Worm (Caenorhabditis elegans) whole organism, early embryonic: ENCODE measurements around the gene dylt-2.
A peak's percentile ranks its signal among the peaks of the same experiment; 100 is the strongest.

Experiments
- B0310.2 ChIP-seq: sonication (generic microtip); optimal IDR thresholded peaks from 2 replicates; lab custom pipeline; 2016; ENCODE audit warnings: mild to moderate bottlenecking, missing genetic modification characterization, missing compliant biosample characterization
- F13C5.2 ChIP-seq: sonication (generic microtip); optimal IDR thresholded peaks from 2 replicates; lab custom pipeline; 2017; ENCODE audit warnings: mild to moderate bottlenecking, missing genetic modification characterization, inconsistent platforms, missing compliant biosample characterization
- aly-1 ChIP-seq: sonication (generic microtip); optimal IDR thresholded peaks from 2 replicates; lab custom pipeline; 2016; ENCODE audit warnings: missing genetic modification characterization, missing compliant biosample characterization
- ama-1 ChIP-seq: fragments of 150-350 bp; optimal IDR thresholded peaks from 2 replicates; lab custom pipeline; 2014
- ceh-13 ChIP-seq: fragments of 200-800 bp; sonication (Bioruptor generic); optimal IDR thresholded peaks from 2 replicates; lab custom pipeline; 2018; ENCODE audit warnings: mild to moderate bottlenecking, missing genetic modification characterization, missing compliant biosample characterization
- ceh-36 ChIP-seq: sonication (generic microtip); optimal IDR thresholded peaks from 2 replicates; lab custom pipeline; 2016; ENCODE audit warnings: missing genetic modification characterization, inconsistent platforms, missing compliant biosample characterization
- ets-7 ChIP-seq: sonication (generic microtip); optimal IDR thresholded peaks from 2 replicates; lab custom pipeline; 2016; ENCODE audit warnings: missing genotype, missing genetic modification characterization, missing compliant biosample characterization
- flt-1 ChIP-seq: fragments of 200-800 bp; sonication (Bioruptor generic); IDR thresholded peaks from 2 replicates; pipeline ENCODE4 v1.3.6; 2022; ENCODE audit warnings: missing genetic modification characterization, missing compliant biosample characterization
- hmbx-1 ChIP-seq: sonication (generic microtip); optimal IDR thresholded peaks from 2 replicates; lab custom pipeline; 2016; ENCODE audit warnings: mild to moderate bottlenecking, missing genetic modification characterization, missing compliant biosample characterization
- hmg-4 ChIP-seq: fragments of 200-800 bp; sonication (Bioruptor generic); optimal IDR thresholded peaks from 2 replicates; lab custom pipeline; 2018; ENCODE audit warnings: mild to moderate bottlenecking, missing genetic modification characterization, missing compliant biosample characterization
- hnd-1 ChIP-seq: sonication (generic microtip); optimal IDR thresholded peaks from 2 replicates; lab custom pipeline; 2016; ENCODE audit warnings: missing genetic modification characterization, missing compliant biosample characterization
- pes-1 ChIP-seq: fragments of 200-800 bp; sonication (Bioruptor generic); IDR thresholded peaks from 2 replicates; pipeline ENCODE4 v1.3.6; 2022; ENCODE audit warnings: missing genetic modification reagents, missing genetic modification characterization, missing compliant biosample characterization
- scrt-1 ChIP-seq: fragments of 200-800 bp; sonication (Bioruptor generic); IDR thresholded peaks from 2 replicates; pipeline ENCODE4 v1.3.6; 2022; ENCODE audit warnings: missing genetic modification characterization, missing compliant biosample characterization
- sea-1 ChIP-seq: fragments of 200-800 bp; sonication (Bioruptor generic); conservative IDR thresholded peaks from 2 replicates; pipeline ENCODE4 v1.3.6; 2022; ENCODE audit warnings: missing genetic modification characterization, missing compliant biosample characterization
- tbx-11 ChIP-seq: fragments of 200-800 bp; sonication (Bioruptor generic); IDR thresholded peaks from 2 replicates; pipeline ENCODE4 v1.3.6; 2022; ENCODE audit warnings: missing genetic modification characterization, missing compliant biosample characterization
- tbx-37 ChIP-seq: fragments of 200-800 bp; sonication (Bioruptor generic); conservative IDR thresholded peaks from 2 replicates; pipeline ENCODE4 v1.3.6; 2022; ENCODE audit warnings: missing genetic modification reagents, missing genetic modification characterization, missing compliant biosample characterization
- tra-4 ChIP-seq: sonication (generic microtip); optimal IDR thresholded peaks from 2 replicates; lab custom pipeline; 2017; ENCODE audit warnings: missing genetic modification characterization, missing compliant biosample characterization

Gene dylt-2

ce11 chrX:8950507-8951028 is 10.6 kb upstream of the dylt-2 start, which contains the start of gene trk-1:
Gene trk-1, minus strand, starts transcription at chrX:8950978.
- TF ChIP-seq pes-1 (no peak), ceh-36 (tag; lab: Kevin White, UChicago) (no peak)

- TF ChIP-seq tra-4 (tag; lab: Kevin White, UChicago) (no peak), ama-1 (lab: Kevin White, UChicago) (no peak), flt-1 (GFP tag; lab: Robert Waterston, UW) (no peak), tbx-37 (GFP tag; lab: Robert Waterston, UW) (no peak), hmbx-1 (tag; lab: Kevin White, UChicago) (no peak), tbx-11 (GFP tag; lab: Robert Waterston, UW) (no peak), hmg-4 (GFP tag; lab: Kevin White, UChicago) (no peak), ets-7 (no peak), ceh-13 (GFP tag; lab: Kevin White, UChicago) (no peak), ceh-36 (tag; lab: Kevin White, UChicago) (no peak), sea-1 (no peak), F13C5.2 (tag; lab: Kevin White, UChicago) (no peak), B0310.2 (tag; lab: Kevin White, UChicago) (no peak), scrt-1 (no peak), aly-1 (no peak), hnd-1 (tag; lab: Kevin White, UChicago) (no peak), pes-1 (no peak)
Measured at ce11 chrX:8945011-8945410, 5.1 kb upstream of the dylt-2 start.

- TF ChIP-seq ceh-36 (tag; lab: Kevin White, UChicago): peak; percentile 34
- peak; percentile 86 for TF ChIP-seq tbx-11 (GFP tag; lab: Robert Waterston, UW)
- no peak for TF ChIP-seq tra-4 (tag; lab: Kevin White, UChicago)
- peak; percentile 15 for TF ChIP-seq hnd-1 (tag; lab: Kevin White, UChicago)
- peak; percentile 87 for TF ChIP-seq pes-1
- TF ChIP-seq ama-1 (lab: Kevin White, UChicago): no peak
- no peak for TF ChIP-seq ets-7
- peak; percentile 37 for TF ChIP-seq hmg-4 (GFP tag; lab: Kevin White, UChicago)
- TF ChIP-seq sea-1: 0 out of 2 replicates have a peak, but pooled peaks have one; percentile 9
- TF ChIP-seq tbx-37 (GFP tag; lab: Robert Waterston, UW): peak; percentile 68; the same call in 1 of the 2 replicates
- peak; percentile 65; the same call in 1 of the 2 replicates for TF ChIP-seq flt-1 (GFP tag; lab: Robert Waterston, UW)
- TF ChIP-seq scrt-1: peak; percentile 78
- no peak for TF ChIP-seq ceh-13 (GFP tag; lab: Kevin White, UChicago)
Measured at ce11 chrX:8944078-8944477, 4.1 kb upstream of the dylt-2 start.

ce11 chrX:8939389-8939788 is 570 bp downstream of the dylt-2 start:
- no peak for TF ChIP-seq ets-7
- no peak for TF ChIP-seq flt-1 (GFP tag; lab: Robert Waterston, UW)

ce11 chrX:8934988-8935387 is 5.0 kb downstream of the dylt-2 start:
- no peak for TF ChIP-seq ets-7

- TF ChIP-seq tra-4 (tag; lab: Kevin White, UChicago) (no peak), flt-1 (GFP tag; lab: Robert Waterston, UW) (no peak), aly-1 (no peak), tbx-37 (GFP tag; lab: Robert Waterston, UW) (no peak), B0310.2 (tag; lab: Kevin White, UChicago) (no peak), ceh-13 (GFP tag; lab: Kevin White, UChicago) (no peak), hnd-1 (tag; lab: Kevin White, UChicago) (no peak), scrt-1 (no peak), hmg-4 (GFP tag; lab: Kevin White, UChicago) (no peak), ets-7 (no peak), ama-1 (lab: Kevin White, UChicago) (no peak), ceh-36 (tag; lab: Kevin White, UChicago) (no peak)
Measured at ce11 chrX:8934246-8934645, 5.7 kb downstream of the dylt-2 start.

- no peak for TF ChIP-seq hmbx-1 (tag; lab: Kevin White, UChicago)
- TF ChIP-seq scrt-1: no peak
- TF ChIP-seq ceh-13 (GFP tag; lab: Kevin White, UChicago): no peak
- TF ChIP-seq tbx-11 (GFP tag; lab: Robert Waterston, UW): no peak
- TF ChIP-seq hmg-4 (GFP tag; lab: Kevin White, UChicago): no peak
- TF ChIP-seq ceh-36 (tag; lab: Kevin White, UChicago): no peak
- TF ChIP-seq ets-7: no peak
- TF ChIP-seq flt-1 (GFP tag; lab: Robert Waterston, UW): no peak
- no peak for TF ChIP-seq pes-1
- no peak for TF ChIP-seq ama-1 (lab: Kevin White, UChicago)
- TF ChIP-seq tra-4 (tag; lab: Kevin White, UChicago): no peak
- no peak for TF ChIP-seq F13C5.2 (tag; lab: Kevin White, UChicago)
Measured at ce11 chrX:8933508-8933907, 6.5 kb downstream of the dylt-2 start.

ce11 chrX:8932387-8932786 is 7.6 kb downstream of the dylt-2 start:
- TF ChIP-seq tra-4 (tag; lab: Kevin White, UChicago) (no peak), B0310.2 (tag; lab: Kevin White, UChicago) (no peak), pes-1 (no peak), flt-1 (GFP tag; lab: Robert Waterston, UW) (no peak), ceh-13 (GFP tag; lab: Kevin White, UChicago) (no peak), sea-1 (no peak)
